Worm (Caenorhabditis elegans): Measurements from ENCODE around the gene C01G12.16.

- no peak for TF ChIP-seq mep-1 (tag; optimal IDR thresholded peaks at IDR 0.05)
- TF ChIP-seq dpl-1 (GFP tag; optimal IDR thresholded peaks at IDR 0.05), result no peak
- no peak for TF ChIP-seq elt-3 (tag; optimal IDR thresholded peaks at IDR 0.05)
- TF ChIP-seq snpc-4 (tag; optimal IDR thresholded peaks at IDR 0.05), result no peak
Measured at ce11 chrIII:4152828-4153227, 8.2 kb upstream of the C01G12.16 start.

Data from whole organism, L1 larva.